Worm (Caenorhabditis elegans) whole organism, young adult: ENCODE data around the gene glb-20.

Experiments used
- B0019.2 ChIP-seq: fragments of 200-800 bp; sonication (Bioruptor generic); conservative IDR thresholded peaks from 2 replicates; pipeline ENCODE4 v1.3.6; 2022; ENCODE audit warnings: missing genetic modification reagents, missing genetic modification characterization, missing compliant biosample characterization
- B0336.3 ChIP-seq: fragments of 200-800 bp; sonication (Bioruptor generic); IDR thresholded peaks from 2 replicates; pipeline ENCODE4 v1.3.6; 2022; ENCODE audit warnings: missing genetic modification characterization, missing compliant biosample characterization
- F22D6.2 ChIP-seq: sonication (generic microtip); optimal IDR thresholded peaks from 2 replicates; lab custom pipeline; 2016; ENCODE audit warnings: mild to moderate bottlenecking, missing genetic modification characterization, missing compliant biosample characterization
- F37B4.10 ChIP-seq: fragments of 200-800 bp; sonication (Bioruptor generic); IDR thresholded peaks from 2 replicates; pipeline ENCODE4 v1.3.6; 2022; ENCODE audit warnings: missing genetic modification characterization, missing compliant biosample characterization
- K11D2.4 ChIP-seq: fragments of 200-800 bp; sonication (Bioruptor generic); IDR thresholded peaks from 2 replicates; pipeline ENCODE4 v1.3.6; 2022; ENCODE audit warnings: missing genetic modification reagents, missing genetic modification characterization, missing compliant biosample characterization
- K12H6.12 ChIP-seq: fragments of 200-800 bp; sonication (Bioruptor generic); optimal IDR thresholded peaks from 2 replicates; lab custom pipeline; 2018; ENCODE audit warnings: mild to moderate bottlenecking, missing genetic modification characterization, missing compliant biosample characterization
- Y53G8AR.9 ChIP-seq: fragments of 200-800 bp; sonication (Bioruptor generic); conservative IDR thresholded peaks from 2 replicates; pipeline ENCODE4 v1.3.6; 2022; ENCODE audit warnings: missing genetic modification reagents, missing genetic modification characterization, missing compliant biosample characterization
- Y56A3A.18 ChIP-seq: fragments of 200-800 bp; sonication (Bioruptor generic); IDR thresholded peaks from 2 replicates; pipeline ENCODE4 v1.3.6; 2022; ENCODE audit warnings: missing genetic modification reagents, missing genetic modification characterization, missing compliant biosample characterization
- Y67H2A.10 ChIP-seq: fragments of 200-800 bp; sonication (Bioruptor generic); conservative IDR thresholded peaks from 2 replicates; pipeline ENCODE4 v1.3.6; 2022; ENCODE audit warnings: missing genetic modification reagents, missing genetic modification characterization, missing compliant biosample characterization
- ZK185.1 ChIP-seq: sonication (generic microtip); optimal IDR thresholded peaks from 2 replicates; lab custom pipeline; 2016; ENCODE audit warnings: mild to moderate bottlenecking, missing genetic modification characterization, missing compliant biosample characterization; ENCODE audit not compliant: poor library complexity, severe bottlenecking
- akir-1 ChIP-seq: fragments of 200-800 bp; sonication (Bioruptor generic); optimal IDR thresholded peaks from 2 replicates; lab custom pipeline; 2018; ENCODE audit warnings: mild to moderate bottlenecking, missing genetic modification characterization, moderate library complexity, missing compliant biosample characterization
- aptf-2 ChIP-seq: fragments of 200-800 bp; sonication (Bioruptor generic); conservative IDR thresholded peaks from 2 replicates; pipeline ENCODE4 v1.3.6; 2022; ENCODE audit warnings: missing genetic modification reagents, missing genetic modification characterization, missing compliant biosample characterization
- attf-5 ChIP-seq: fragments of 200-800 bp; sonication (Bioruptor generic); optimal IDR thresholded peaks from 2 replicates; lab custom pipeline; 2018; ENCODE audit warnings: mild to moderate bottlenecking, missing genetic modification characterization, missing compliant biosample characterization
- attf-6 ChIP-seq: fragments of 200-800 bp; sonication (Bioruptor generic); IDR thresholded peaks from 2 replicates; pipeline ENCODE4 v1.3.6; 2022; ENCODE audit warnings: missing genetic modification reagents, missing genetic modification characterization, missing compliant biosample characterization
- ccch-3 ChIP-seq: fragments of 200-800 bp; sonication (Bioruptor generic); optimal IDR thresholded peaks from 2 replicates; lab custom pipeline; 2018; ENCODE audit warnings: mild to moderate bottlenecking, missing genetic modification characterization, missing compliant biosample characterization
- cebp-1 ChIP-seq, 2 experiments: fragments of 200-800 bp in 1 of 2; sonication (Bioruptor generic) in 1 of 2; sonication (generic microtip) in 1 of 2; IDR thresholded peaks in 1 of 2; optimal IDR thresholded peaks in 1 of 2; 2 replicates each; pipeline versions ENCODE4 v1.3.6 to Lab custom; 2017 to 2022; ENCODE audit warnings: missing compliant biosample characterization in 2 of 2, missing genetic modification characterization in 2 of 2, mild to moderate bottlenecking in 1 of 2, missing genetic modification reagents in 1 of 2, moderate library complexity in 1 of 2
- cebp-2 ChIP-seq: fragments of 200-800 bp; sonication (Bioruptor generic); IDR thresholded peaks from 2 replicates; pipeline ENCODE4 v1.3.6; 2022; ENCODE audit warnings: missing genetic modification characterization, missing compliant biosample characterization
- die-1 ChIP-seq: sonication (generic microtip); optimal IDR thresholded peaks from 2 replicates; lab custom pipeline; 2016; ENCODE audit warnings: missing genotype, mild to moderate bottlenecking, missing genetic modification characterization, missing compliant biosample characterization
- egrh-3 ChIP-seq: fragments of 200-800 bp; sonication (Bioruptor generic); IDR thresholded peaks from 2 replicates; pipeline ENCODE4 v1.3.6; 2022; ENCODE audit warnings: missing genetic modification reagents, missing genetic modification characterization, missing compliant biosample characterization
- gei-17 ChIP-seq: fragments of 200-800 bp; sonication (Bioruptor generic); optimal IDR thresholded peaks from 2 replicates; lab custom pipeline; 2018; ENCODE audit warnings: mild to moderate bottlenecking, missing genetic modification characterization, missing compliant biosample characterization
- hlh-12 ChIP-seq: sonication (generic microtip); optimal IDR thresholded peaks from 2 replicates; lab custom pipeline; 2016; ENCODE audit warnings: missing genetic modification characterization, missing compliant biosample characterization
- hlh-26 ChIP-seq: fragments of 200-800 bp; sonication (Bioruptor generic); conservative IDR thresholded peaks from 2 replicates; pipeline ENCODE4 v1.3.6; 2022; ENCODE audit warnings: missing genetic modification reagents, missing genetic modification characterization, missing compliant biosample characterization
- hmg-1.2 ChIP-seq: fragments of 200-800 bp; sonication (Bioruptor generic); IDR thresholded peaks from 2 replicates; pipeline ENCODE4 v1.3.6; 2022; ENCODE audit warnings: missing genetic modification reagents, missing genetic modification characterization, missing compliant biosample characterization
- hsf-1 ChIP-seq: fragments of 200-800 bp; sonication (Bioruptor generic); IDR thresholded peaks from 2 replicates; pipeline ENCODE4 v1.3.6; 2022; ENCODE audit warnings: missing genetic modification reagents, missing genetic modification characterization, missing compliant biosample characterization
- let-607 ChIP-seq, 2 experiments: fragments of 200-800 bp in 1 of 2; sonication (Bioruptor generic) in 1 of 2; sonication (generic microtip) in 1 of 2; optimal IDR thresholded peaks; 2 replicates each; lab custom pipeline; 2016 to 2018; ENCODE audit warnings: mild to moderate bottlenecking in 2 of 2, missing compliant biosample characterization in 2 of 2, missing genetic modification characterization in 2 of 2, moderate library complexity in 2 of 2, missing genotype in 1 of 2
- lin-35 ChIP-seq, 3 experiments: fragments of 150-350 bp in 2 of 3; sonication (generic microtip) in 1 of 3; optimal IDR thresholded peaks; 2 replicates each; lab custom pipeline; 2014 to 2018; ENCODE audit warnings: missing biosample characterization in 3 of 3, missing genetic modification characterization in 3 of 3, missing genetic modification reagents in 3 of 3
- lin-54 ChIP-seq: fragments of 200-800 bp; sonication (Bioruptor generic); optimal IDR thresholded peaks from 2 replicates; lab custom pipeline; 2018; ENCODE audit warnings: mild to moderate bottlenecking, missing genetic modification characterization, missing compliant biosample characterization
- lir-1 ChIP-seq: fragments of 200-800 bp; sonication (Bioruptor generic); conservative IDR thresholded peaks from 2 replicates; pipeline ENCODE4 v1.3.6; 2022; ENCODE audit warnings: missing genetic modification reagents, missing genetic modification characterization, missing compliant biosample characterization
- madf-10 ChIP-seq: sonication (generic microtip); optimal IDR thresholded peaks from 2 replicates; lab custom pipeline; 2016; ENCODE audit warnings: mild to moderate bottlenecking, missing genetic modification characterization, missing compliant biosample characterization
- madf-3 ChIP-seq: fragments of 200-800 bp; sonication (Bioruptor generic); IDR thresholded peaks from 2 replicates; pipeline ENCODE4 v1.3.6; 2022; ENCODE audit warnings: missing genetic modification reagents, missing genetic modification characterization, missing compliant biosample characterization
- madf-6 ChIP-seq: fragments of 200-800 bp; sonication (Bioruptor generic); IDR thresholded peaks from 2 replicates; pipeline ENCODE4 v1.3.6; 2022; ENCODE audit warnings: missing genetic modification reagents, missing genetic modification characterization, missing compliant biosample characterization
- mcd-1 ChIP-seq: fragments of 200-800 bp; sonication (Bioruptor generic); IDR thresholded peaks from 2 replicates; pipeline ENCODE4 v1.3.6; 2022; ENCODE audit warnings: missing genetic modification reagents, missing genetic modification characterization, missing compliant biosample characterization
- mel-28 ChIP-seq: sonication (generic microtip); optimal IDR thresholded peaks from 2 replicates; lab custom pipeline; 2016; ENCODE audit warnings: borderline replicate concordance, mild to moderate bottlenecking, missing genetic modification characterization, missing compliant biosample characterization
- nhr-80 ChIP-seq: sonication (generic microtip); optimal IDR thresholded peaks from 2 replicates; lab custom pipeline; 2016; ENCODE audit warnings: missing genetic modification characterization, missing compliant biosample characterization
- nhr-90 ChIP-seq: sonication (generic microtip); optimal IDR thresholded peaks from 2 replicates; lab custom pipeline; 2016; ENCODE audit warnings: missing genotype, mild to moderate bottlenecking, missing genetic modification characterization, missing compliant biosample characterization
- rcor-1 ChIP-seq: fragments of 200-800 bp; sonication (Bioruptor generic); IDR thresholded peaks from 2 replicates; pipeline ENCODE4 v1.3.6; 2022; ENCODE audit warnings: missing genetic modification reagents, missing genetic modification characterization, missing compliant biosample characterization
- snpc-3.4 ChIP-seq: sonication (generic microtip); optimal IDR thresholded peaks from 2 replicates; lab custom pipeline; 2017; ENCODE audit warnings: missing genetic modification characterization, mild to moderate bottlenecking, missing compliant biosample characterization, antibody characterized with exemption, moderate library complexity, missing genotype, missing genetic modification reagents
- somi-1 ChIP-seq: fragments of 200-800 bp; sonication (Bioruptor generic); optimal IDR thresholded peaks from 2 replicates; lab custom pipeline; 2018; ENCODE audit warnings: mild to moderate bottlenecking, missing genetic modification characterization, missing compliant biosample characterization
- tbp1 ChIP-seq: fragments of 200-800 bp; sonication (Bioruptor generic); optimal IDR thresholded peaks from 2 replicates; lab custom pipeline; 2018; ENCODE audit warnings: mild to moderate bottlenecking, missing genetic modification characterization, missing compliant biosample characterization
- unc-62 ChIP-seq: fragments of 150-350 bp; optimal IDR thresholded peaks from 2 replicates; lab custom pipeline; 2014; ENCODE audit warnings: missing biosample characterization, missing genetic modification reagents, missing genetic modification characterization
- xnd-1 ChIP-seq: sonication (generic microtip); optimal IDR thresholded peaks from 2 replicates; lab custom pipeline; 2016; ENCODE audit warnings: missing genotype, missing genetic modification reagents, missing genetic modification characterization, missing compliant biosample characterization
- zfh-2 ChIP-seq: fragments of 200-800 bp; sonication (Bioruptor generic); conservative IDR thresholded peaks from 2 replicates; pipeline ENCODE4 v1.3.6; 2022; ENCODE audit warnings: missing genetic modification reagents, missing genetic modification characterization, missing compliant biosample characterization
- ztf-18 ChIP-seq: sonication (generic microtip); optimal IDR thresholded peaks from 2 replicates; lab custom pipeline; 2016; ENCODE audit warnings: missing genotype, mild to moderate bottlenecking, missing genetic modification characterization, missing compliant biosample characterization
- ztf-22 ChIP-seq: fragments of 200-800 bp; sonication (Bioruptor generic); optimal IDR thresholded peaks from 2 replicates; lab custom pipeline; 2018; ENCODE audit warnings: mild to moderate bottlenecking, missing genetic modification characterization, moderate library complexity, missing compliant biosample characterization
- ztf-26 ChIP-seq: sonication (generic microtip); optimal IDR thresholded peaks from 2 replicates; lab custom pipeline; 2017; ENCODE audit warnings: missing genetic modification characterization, missing compliant biosample characterization

Gene glb-20

ce11 chrX:13527347-13528092 lies 28.4 kb downstream of the glb-20 start, which contains the start of gene pab-2 (continued):
- no peak for TF ChIP-seq hlh-26
- TF ChIP-seq nhr-80, result peak; percentile 97
- TF ChIP-seq ztf-18, result peak; percentile 17
- TF ChIP-seq xnd-1 (tag; lab: Kevin White, UChicago), result no peak
- peak; percentile 84 to 85 for TF ChIP-seq let-607 (tag; optimal IDR thresholded peaks at IDR 0.05; lab: Kevin White, UChicago)
- TF ChIP-seq rcor-1 (GFP tag; lab: Robert Waterston, UW), result 0 out of 2 replicates have a peak, but pooled peaks have one; percentile 27
- no peak for TF ChIP-seq snpc-3.4
- TF ChIP-seq somi-1 (GFP tag; lab: Kevin White, UChicago), result peak; percentile 28
- TF ChIP-seq die-1 (tag; lab: Kevin White, UChicago), result peak; percentile 9
- TF ChIP-seq F37B4.10 (GFP tag; lab: Robert Waterston, UW), result 0 out of 2 replicates have a peak, but pooled peaks have one; percentile 43
- peak in 1 of 3 experiments; percentile 44 for TF ChIP-seq lin-35 (GFP tag; optimal IDR thresholded peaks at IDR 0.05; lab: Kevin White, UChicago)
- peak; percentile 58 for TF ChIP-seq egrh-3
- peak; percentile 43 for TF ChIP-seq ztf-22 (GFP tag; lab: Kevin White, UChicago)
- no peak for TF ChIP-seq attf-6 (GFP tag; lab: Robert Waterston, UW)
- TF ChIP-seq tbp1 (GFP tag; lab: Kevin White, UChicago), result peak; percentile 65
- TF ChIP-seq ZK185.1 (tag; lab: Kevin White, UChicago), result peak; percentile 46
- TF ChIP-seq lin-54 (GFP tag; lab: Kevin White, UChicago), result peak; percentile 29
- TF ChIP-seq madf-10 (tag; lab: Kevin White, UChicago), result peak; percentile 53
- peak; percentile 30; the same call in 1 of the 2 replicates for TF ChIP-seq madf-6 (GFP tag; lab: Robert Waterston, UW)
- no peak for TF ChIP-seq lir-1 (GFP tag; lab: Robert Waterston, UW)
- TF ChIP-seq attf-5 (GFP tag; lab: Kevin White, UChicago), result peak; percentile 53
- TF ChIP-seq nhr-90, result peak; percentile 63
- TF ChIP-seq hlh-12 (tag; lab: Kevin White, UChicago), result no peak
- no peak for TF ChIP-seq Y67H2A.10 (GFP tag; lab: Robert Waterston, UW)
- 0 out of 2 replicates have a peak, but pooled peaks have one; percentile 49 for TF ChIP-seq Y56A3A.18 (GFP tag; lab: Robert Waterston, UW)
- peak; percentile 40 for TF ChIP-seq gei-17
- peak; percentile 97 for TF ChIP-seq zfh-2 (GFP tag; lab: Robert Waterston, UW)
- TF ChIP-seq Y53G8AR.9 (GFP tag; lab: Robert Waterston, UW), result 0 out of 2 replicates have a peak, but pooled peaks have one; percentile 59
- TF ChIP-seq mel-28, result no peak
- TF ChIP-seq ccch-3 (GFP tag; lab: Kevin White, UChicago), result no peak
- TF ChIP-seq B0336.3 (GFP tag; lab: Robert Waterston, UW), result peak; percentile 56; the same call in 1 of the 2 replicates
- no peak for TF ChIP-seq aptf-2 (GFP tag; lab: Robert Waterston, UW)
- peak; percentile 65 for TF ChIP-seq hmg-1.2 (GFP tag; lab: Robert Waterston, UW)
- 0 out of 2 replicates have a peak, but pooled peaks have one; percentile 84 for TF ChIP-seq cebp-2 (GFP tag; lab: Robert Waterston, UW)
- no peak for TF ChIP-seq hsf-1 (GFP tag; lab: Robert Waterston, UW)
- TF ChIP-seq mcd-1, result peak; percentile 65
- TF ChIP-seq B0019.2 (GFP tag; lab: Robert Waterston, UW), result no peak
- peak; percentile 82 for TF ChIP-seq ztf-26 (tag; lab: Kevin White, UChicago)
- TF ChIP-seq F22D6.2 (tag; lab: Kevin White, UChicago), result no peak
- no peak for TF ChIP-seq unc-62
- TF ChIP-seq K12H6.12 (tag; lab: Kevin White, UChicago), result peak; percentile 79
- TF ChIP-seq cebp-1 (GFP tag; IDR thresholded peaks at IDR 0.05; lab: Robert Waterston, UW), result peak; percentile 59; the same call in 1 of the 2 replicates
- peak; percentile 73 for TF ChIP-seq cebp-1 (tag; optimal IDR thresholded peaks at IDR 0.05; lab: Kevin White, UChicago)
- peak; percentile 63; the same call in 1 of the 2 replicates for TF ChIP-seq K11D2.4
- no peak for TF ChIP-seq madf-3 (GFP tag; lab: Robert Waterston, UW)
- peak; percentile 69 for TF ChIP-seq akir-1 (GFP tag; lab: Kevin White, UChicago)
